Fruit fly (Drosophila melanogaster) whole organism, embryonic: ENCODE data around the gene Rilpl.

ENCODE experiments used
- Aef1 ChIP-seq: fragments of 200-800 bp; sonication (Bioruptor generic); IDR thresholded peaks from 3 replicates; pipeline ENCODE4 v1.3.6; 2022; ENCODE audit warnings: missing biosample characterization, missing genetic modification characterization
- B-H1 ChIP-seq: fragments of 200-800 bp; sonication (Bioruptor generic); IDR thresholded peaks from 3 replicates; pipeline ENCODE4 v1.3.6; 2022; ENCODE audit warnings: missing biosample characterization, missing genetic modification characterization
- CG1233 ChIP-seq: fragments of 200-800 bp; sonication (Bioruptor generic); optimal IDR thresholded peaks from 4 replicates; lab custom pipeline; 2018; ENCODE audit warnings: missing biosample characterization, mild to moderate bottlenecking, missing genetic modification characterization
- CG12744 ChIP-seq: fragments of 200-800 bp; sonication (Bioruptor generic); optimal IDR thresholded peaks from 2 replicates; lab custom pipeline; 2016; ENCODE audit warnings: missing biosample characterization, missing genetic modification characterization
- CG13287 ChIP-seq: fragments of 200-800 bp; sonication (Bioruptor generic); IDR thresholded peaks from 2 replicates; pipeline ENCODE4 v1.3.6; 2022; ENCODE audit warnings: missing biosample characterization, missing genetic modification characterization; ENCODE audit not compliant: partially characterized antibody
- CG13624 ChIP-seq: fragments of 200-800 bp; sonication (Bioruptor generic); optimal IDR thresholded peaks from 2 replicates; lab custom pipeline; 2016; ENCODE audit warnings: missing biosample characterization, missing genetic modification characterization
- CG1603 ChIP-seq: fragments of 200-800 bp; sonication (Bioruptor generic); optimal IDR thresholded peaks from 2 replicates; lab custom pipeline; 2019; ENCODE audit warnings: missing biosample characterization, mild to moderate bottlenecking, missing genetic modification characterization, moderate library complexity
- CG17186 ChIP-seq: fragments of 200-800 bp; sonication (Bioruptor generic); optimal IDR thresholded peaks from 3 replicates; lab custom pipeline; 2017; ENCODE audit warnings: missing biosample characterization, missing genetic modification reagents, missing genetic modification characterization
- CG1792 ChIP-seq: fragments of 200-800 bp; sonication (Bioruptor generic); optimal IDR thresholded peaks from 2 replicates; lab custom pipeline; 2016; ENCODE audit warnings: missing biosample characterization, missing genetic modification characterization
- CG18764 ChIP-seq: fragments of 200-800 bp; sonication (Bioruptor generic); optimal IDR thresholded peaks from 3 replicates; lab custom pipeline; 2016; ENCODE audit warnings: missing biosample characterization, missing genetic modification characterization
- CG2129 ChIP-seq: fragments of 200-800 bp; sonication (Bioruptor generic); IDR thresholded peaks from 2 replicates; pipeline ENCODE4 v1.3.6; 2022; ENCODE audit warnings: missing biosample characterization, missing genetic modification characterization; ENCODE audit not compliant: partially characterized antibody
- CG2889 ChIP-seq: fragments of 200-800 bp; sonication (Bioruptor generic); IDR thresholded peaks from 3 replicates; pipeline ENCODE4 v1.3.6; 2022; ENCODE audit warnings: missing biosample characterization, missing genetic modification characterization
- CG3065 ChIP-seq: fragments of 200-800 bp; sonication (Bioruptor generic); optimal IDR thresholded peaks from 2 replicates; lab custom pipeline; 2016; ENCODE audit warnings: missing biosample characterization, missing genetic modification characterization
- CG31224 ChIP-seq: fragments of 200-800 bp; sonication (Bioruptor generic); IDR thresholded peaks from 2 replicates; pipeline ENCODE4 v1.3.6; 2022; ENCODE audit warnings: missing biosample characterization, missing genetic modification characterization
- CG31365 ChIP-seq: fragments of 200-800 bp; sonication (Bioruptor generic); optimal IDR thresholded peaks from 2 replicates; lab custom pipeline; 2018; ENCODE audit warnings: missing biosample characterization, mild to moderate bottlenecking, missing genetic modification characterization
- CG3281 ChIP-seq: fragments of 200-800 bp; sonication (Bioruptor generic); optimal IDR thresholded peaks from 3 replicates; lab custom pipeline; 2017; ENCODE audit warnings: missing biosample characterization, mild to moderate bottlenecking, missing genetic modification characterization
- CG34376 ChIP-seq: fragments of 200-800 bp; sonication (Bioruptor generic); optimal IDR thresholded peaks from 2 replicates; lab custom pipeline; 2018; ENCODE audit warnings: missing biosample characterization, mild to moderate bottlenecking, missing genetic modification characterization
- CG7357 ChIP-seq: fragments of 200-800 bp; sonication (Bioruptor generic); IDR thresholded peaks from 3 replicates; pipeline ENCODE4 v1.3.6; 2022; ENCODE audit warnings: missing biosample characterization, missing genetic modification characterization
- CG8290 ChIP-seq, 3 experiments: fragments of 200-800 bp; sonication (Bioruptor generic); optimal IDR thresholded peaks; 2 replicates each; lab custom pipeline; 2016 to 2019; ENCODE audit warnings: missing biosample characterization in 3 of 3, missing genetic modification characterization in 3 of 3, mild to moderate bottlenecking in 2 of 3, moderate library complexity in 1 of 3
- CG9215 ChIP-seq: fragments of 200-800 bp; sonication (Bioruptor generic); IDR thresholded peaks from 2 replicates; pipeline ENCODE4 v1.3.6; 2022; ENCODE audit warnings: missing biosample characterization, missing genetic modification characterization
- CrebB ChIP-seq: fragments of 200-800 bp; sonication (Bioruptor generic); optimal IDR thresholded peaks from 3 replicates; lab custom pipeline; 2018; ENCODE audit warnings: missing biosample characterization, mild to moderate bottlenecking, missing genetic modification characterization
- Dfd ChIP-seq, 2 experiments: fragments of >200 bp; optimal IDR thresholded peaks; 2 replicates each; lab custom pipeline; 2017; ENCODE audit warnings: missing biosample characterization in 2 of 2, missing genetic modification characterization in 2 of 2
- E2f1 ChIP-seq: fragments of 200-800 bp; sonication (Bioruptor generic); IDR thresholded peaks from 2 replicates; pipeline ENCODE4 v1.3.6; 2022; ENCODE audit warnings: missing biosample characterization, missing genetic modification characterization
- HHEX ChIP-seq: fragments of 200-800 bp; sonication (Bioruptor generic); optimal IDR thresholded peaks from 3 replicates; lab custom pipeline; 2017; ENCODE audit warnings: missing biosample characterization, mild to moderate bottlenecking, missing genetic modification characterization, missing genetic modification reagents
- Stat92E ChIP-seq, 3 experiments: fragments of >200 bp in 2 of 3; fragments of 200-800 bp in 1 of 3; sonication (Bioruptor generic) in 1 of 3; optimal IDR thresholded peaks; 2 replicates each; lab custom pipeline; 2017 to 2019; ENCODE audit warnings: missing biosample characterization in 3 of 3, missing genetic modification characterization in 3 of 3, mild to moderate bottlenecking in 1 of 3, moderate library complexity in 1 of 3
- Taf1 ChIP-seq: fragments of 200-800 bp; sonication (Bioruptor generic); IDR thresholded peaks from 2 replicates; pipeline ENCODE4 v1.3.6; 2022; ENCODE audit warnings: missing biosample characterization, missing genetic modification characterization
- Tbp ChIP-seq: fragments of >200 bp; optimal IDR thresholded peaks from 2 replicates; lab custom pipeline; 2018; ENCODE audit warnings: missing biosample characterization, missing genetic modification characterization
- YL-1 ChIP-seq: fragments of 200-800 bp; sonication (Bioruptor generic); optimal IDR thresholded peaks from 3 replicates; lab custom pipeline; 2017; ENCODE audit warnings: missing biosample characterization, mild to moderate bottlenecking, missing genetic modification characterization
- bab2 ChIP-seq: fragments of 200-800 bp; sonication (Bioruptor generic); optimal IDR thresholded peaks from 2 replicates; lab custom pipeline; 2016; ENCODE audit warnings: missing biosample characterization, missing genetic modification characterization
- bcd ChIP-seq: fragments of 200-800 bp; sonication (Bioruptor generic); optimal IDR thresholded peaks from 2 replicates; lab custom pipeline; 2017; ENCODE audit warnings: missing biosample characterization, mild to moderate bottlenecking, missing genetic modification characterization
- cas ChIP-seq: fragments of 200-800 bp; sonication (Bioruptor generic); IDR thresholded peaks from 2 replicates; pipeline ENCODE4 v1.3.6; 2022; ENCODE audit warnings: missing biosample characterization, missing genetic modification characterization
- chm ChIP-seq: fragments of 200-800 bp; sonication (Bioruptor generic); IDR thresholded peaks from 2 replicates; pipeline ENCODE4 v1.3.6; 2022; ENCODE audit warnings: missing biosample characterization, missing genetic modification characterization
- croc ChIP-seq: fragments of 200-800 bp; sonication (Bioruptor generic); conservative IDR thresholded peaks from 3 replicates; pipeline ENCODE4 v1.3.6; 2022; ENCODE audit warnings: missing biosample characterization, missing genetic modification characterization
- hkb ChIP-seq, 2 experiments: fragments of 200-800 bp in 1 of 2; fragments of >200 bp in 1 of 2; sonication (Bioruptor generic) in 1 of 2; IDR thresholded peaks in 1 of 2; optimal IDR thresholded peaks in 1 of 2; 2 replicates each; pipeline versions ENCODE4 v1.3.6 to Lab custom; 2017 to 2022; ENCODE audit warnings: missing biosample characterization in 1 of 2, missing genetic modification characterization in 1 of 2
- jigr1 ChIP-seq: fragments of 200-800 bp; sonication (Bioruptor generic); IDR thresholded peaks from 3 replicates; pipeline ENCODE4 v1.3.6; 2022; ENCODE audit warnings: missing biosample characterization, missing genetic modification characterization
- jing ChIP-seq: fragments of 200-800 bp; sonication (Bioruptor generic); optimal IDR thresholded peaks from 2 replicates; lab custom pipeline; 2018; ENCODE audit warnings: missing biosample characterization, mild to moderate bottlenecking, missing genetic modification characterization
- kay ChIP-seq: fragments of 200-800 bp; sonication (Bioruptor generic); optimal IDR thresholded peaks from 2 replicates; lab custom pipeline; 2016; ENCODE audit warnings: missing biosample characterization, missing genetic modification characterization
- lmd ChIP-seq: fragments of 200-800 bp; sonication (Bioruptor generic); IDR thresholded peaks from 2 replicates; pipeline ENCODE4 v1.3.6; 2022; ENCODE audit warnings: missing biosample characterization, missing genetic modification characterization
- pfk ChIP-seq: fragments of 200-800 bp; sonication (Bioruptor generic); optimal IDR thresholded peaks from 2 replicates; lab custom pipeline; 2018; ENCODE audit warnings: missing biosample characterization, mild to moderate bottlenecking, missing genetic modification characterization, moderate library complexity
- pho ChIP-seq: fragments of 200-800 bp; sonication (Bioruptor generic); optimal IDR thresholded peaks from 2 replicates; lab custom pipeline; 2016; ENCODE audit warnings: missing biosample characterization, missing genetic modification characterization
- repo ChIP-seq: fragments of 200-800 bp; sonication (Bioruptor generic); optimal IDR thresholded peaks from 2 replicates; lab custom pipeline; 2016; ENCODE audit warnings: missing biosample characterization, missing genetic modification characterization
- sd ChIP-seq: fragments of 200-800 bp; sonication (Bioruptor generic); optimal IDR thresholded peaks from 3 replicates; lab custom pipeline; 2018; ENCODE audit warnings: missing biosample characterization, mild to moderate bottlenecking, missing genetic modification characterization, moderate library complexity
- sna ChIP-seq: fragments of 200-800 bp; sonication (Bioruptor generic); IDR thresholded peaks from 2 replicates; pipeline ENCODE4 v1.3.6; 2022; ENCODE audit warnings: missing biosample characterization, missing genetic modification characterization; ENCODE audit not compliant: partially characterized antibody
- sug ChIP-seq: fragments of 200-800 bp; optimal IDR thresholded peaks from 2 replicates; lab custom pipeline; 2019; ENCODE audit warnings: missing biosample characterization, mild to moderate bottlenecking, missing genetic modification characterization, moderate library complexity
- tll ChIP-seq, 2 experiments: fragments of 200-800 bp in 1 of 2; fragments of >200 bp in 1 of 2; sonication (Bioruptor generic) in 1 of 2; optimal IDR thresholded peaks; 2 replicates each; lab custom pipeline; 2017 to 2019; ENCODE audit warnings: missing biosample characterization in 2 of 2, missing genetic modification characterization in 2 of 2, mild to moderate bottlenecking in 1 of 2, moderate library complexity in 1 of 2
- trh ChIP-seq: fragments of 200-800 bp; sonication (Bioruptor generic); optimal IDR thresholded peaks from 2 replicates; lab custom pipeline; 2016; ENCODE audit warnings: missing biosample characterization, missing genetic modification characterization
- twi ChIP-seq: fragments of 200-800 bp; optimal IDR thresholded peaks from 2 replicates; lab custom pipeline; 2019; ENCODE audit warnings: missing biosample characterization, mild to moderate bottlenecking, missing genetic modification characterization, moderate library complexity
- wek ChIP-seq: fragments of 200-800 bp; sonication (Bioruptor generic); optimal IDR thresholded peaks from 3 replicates; lab custom pipeline; 2018; ENCODE audit warnings: missing biosample characterization, mild to moderate bottlenecking, missing genetic modification characterization, moderate library complexity
- zfh2 ChIP-seq: fragments of 200-800 bp; sonication (Bioruptor generic); optimal IDR thresholded peaks from 2 replicates; lab custom pipeline; 2016; ENCODE audit warnings: missing biosample characterization, missing genetic modification characterization

The Rilpl gene

dm6 chrX:1380350-1381060, 12.3 kb upstream of the Rilpl start, which contains the start of the genes CG3719 and CG32813 (continued):
- TF ChIP-seq CG12744: no peak
- TF ChIP-seq sug: peak; percentile 25
- no peak for TF ChIP-seq trh
- no peak for TF ChIP-seq CG3065 (GFP tag; lab: Kevin White, UChicago)
- peak; percentile 16 for TF ChIP-seq CG3281 (GFP tag; lab: Kevin White, UChicago)
- no peak for TF ChIP-seq hkb (optimal IDR thresholded peaks at IDR 0.05; lab: Kevin White, UChicago)
- no peak for TF ChIP-seq hkb (GFP tag; IDR thresholded peaks at IDR 0.05; lab: Robert Waterston, UW)
- TF ChIP-seq CG31365: no peak
- TF ChIP-seq pho: peak; percentile 63
- no peak for TF ChIP-seq pfk (GFP tag; lab: Kevin White, UChicago)
- no peak for TF ChIP-seq Dfd (GFP tag; optimal IDR thresholded peaks at IDR 0.05; lab: Kevin White, UChicago)
- no peak for TF ChIP-seq Stat92E (GFP tag; optimal IDR thresholded peaks at IDR 0.05; lab: Kevin White, UChicago)
- no peak for TF ChIP-seq sna
- TF ChIP-seq B-H1 (GFP tag; lab: Robert Waterston, UW): no peak
- TF ChIP-seq HHEX (GFP tag; lab: Kevin White, UChicago): no peak
- TF ChIP-seq CrebB (tag; lab: Kevin White, UChicago): no peak
- TF ChIP-seq CG1233 (GFP tag; lab: Kevin White, UChicago): no peak
- no peak for TF ChIP-seq croc (GFP tag; lab: Robert Waterston, UW)
- no peak for TF ChIP-seq CG31224 (GFP tag; lab: Robert Waterston, UW)
- no peak for TF ChIP-seq jing (GFP tag; lab: Kevin White, UChicago)
- TF ChIP-seq CG18764 (GFP tag; lab: Kevin White, UChicago): no peak
- TF ChIP-seq cas (GFP tag; lab: Robert Waterston, UW): no peak
- no peak for TF ChIP-seq CG2889 (GFP tag; lab: Robert Waterston, UW)
- no peak for TF ChIP-seq CG8290 (GFP tag; optimal IDR thresholded peaks at IDR 0.05; lab: Kevin White, UChicago)
- peak in 1 of 2 experiments; percentile 77 for TF ChIP-seq CG8290 (tag; optimal IDR thresholded peaks at IDR 0.05; lab: Kevin White, UChicago)
- no peak for TF ChIP-seq CG1792 (GFP tag; lab: Kevin White, UChicago)
- peak; percentile 57 for TF ChIP-seq CG13624 (GFP tag; lab: Kevin White, UChicago)
- no peak for TF ChIP-seq CG13287 (GFP tag; lab: Robert Waterston, UW)
- peak; percentile 51 for TF ChIP-seq zfh2 (GFP tag; lab: Kevin White, UChicago)
- no peak for TF ChIP-seq CG7357
- TF ChIP-seq Aef1 (GFP tag; lab: Robert Waterston, UW): peak; percentile 63
- TF ChIP-seq Tbp: no peak
- TF ChIP-seq CG1603: peak; percentile 72
- peak; percentile 77 for TF ChIP-seq CG17186 (GFP tag; lab: Kevin White, UChicago)
- TF ChIP-seq twi (tag; lab: Kevin White, UChicago): no peak
- peak; percentile 32; the same call in 1 of the 2 replicates for TF ChIP-seq CG9215 (GFP tag; lab: Robert Waterston, UW)
- 0 out of 2 replicates have a peak, but pooled peaks have one; percentile 8 for TF ChIP-seq E2f1
- TF ChIP-seq jigr1 (GFP tag; lab: Robert Waterston, UW): no peak
- no peak for TF ChIP-seq tll (GFP tag; optimal IDR thresholded peaks at IDR 0.05; lab: Kevin White, UChicago)
- peak; percentile 32 for TF ChIP-seq YL-1 (GFP tag; lab: Kevin White, UChicago)
- peak; percentile 37; the same call in 1 of the 2 replicates for TF ChIP-seq lmd (GFP tag; lab: Robert Waterston, UW)
- peak; percentile 6 for TF ChIP-seq bcd (GFP tag; lab: Kevin White, UChicago)
- no peak for TF ChIP-seq wek (GFP tag; lab: Kevin White, UChicago)
- TF ChIP-seq repo (GFP tag; lab: Kevin White, UChicago): no peak
- peak; percentile 45; the same call in 1 of the 2 replicates for TF ChIP-seq chm (GFP tag; lab: Robert Waterston, UW)
- peak; percentile 19 for TF ChIP-seq sd (tag; lab: Kevin White, UChicago)
- no peak for TF ChIP-seq Taf1 (GFP tag; lab: Robert Waterston, UW)
- no peak for TF ChIP-seq bab2
- TF ChIP-seq kay (GFP tag; lab: Kevin White, UChicago): peak; percentile 29
- no peak for TF ChIP-seq CG34376 (GFP tag; lab: Kevin White, UChicago)
- no peak for TF ChIP-seq CG2129 (GFP tag; lab: Robert Waterston, UW)
